Worm (Caenorhabditis elegans): Measurements from ENCODE around the gene ippk-1.
A peak's percentile ranks its signal among the peaks of the same experiment; 100 is the strongest.

Gene ippk-1

DNA sequence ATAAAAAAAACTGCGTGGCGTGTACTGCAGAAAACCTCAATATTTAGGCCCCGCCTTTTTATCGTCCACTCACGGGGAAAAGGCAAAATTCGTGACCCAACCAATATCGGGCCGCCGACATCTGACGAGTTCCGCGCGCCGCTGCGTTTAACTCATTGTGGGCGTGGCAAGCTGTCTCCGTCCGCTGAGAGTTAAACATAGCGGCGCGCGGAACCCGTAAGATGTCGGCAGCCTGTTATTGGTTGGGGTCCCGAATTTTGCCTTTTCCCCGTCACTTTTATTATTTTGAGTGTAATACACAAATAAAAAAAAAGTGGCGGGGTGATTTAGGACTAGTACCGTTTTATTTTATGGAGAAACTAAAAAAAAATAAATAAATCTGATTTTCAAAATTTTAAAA, 33.6 kb downstream of the ippk-1 start:
- TF ChIP-seq ztf-29 (GFP tag; IDR thresholded peaks at IDR 0.05) = no peak
- 0 out of 2 replicates have a peak, but pooled peaks have one; percentile 38 for TF ChIP-seq flt-1 (GFP tag; IDR thresholded peaks at IDR 0.05)

DNA sequence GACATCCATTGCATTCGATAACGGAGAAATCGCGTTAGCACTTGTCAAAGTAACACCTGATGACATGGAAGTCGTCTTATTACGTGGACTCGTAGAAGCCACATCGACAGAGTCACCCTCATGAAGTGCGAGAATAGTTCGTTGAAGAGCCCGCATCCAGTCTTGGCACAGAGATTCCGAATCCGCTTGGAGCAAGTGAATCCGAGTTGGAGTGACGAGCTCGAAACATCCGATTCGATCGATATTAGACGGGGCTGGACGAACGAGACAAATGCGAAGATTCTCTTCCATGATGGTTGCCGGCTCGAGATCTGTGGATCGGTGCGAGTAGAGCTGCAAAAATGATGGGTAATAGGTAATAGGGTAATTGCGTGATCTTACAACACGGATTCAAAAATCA, 34.6 kb downstream of the ippk-1 start:
- TF ChIP-seq ztf-29 (GFP tag; IDR thresholded peaks at IDR 0.05) (no peak), ztf-23 (GFP tag; IDR thresholded peaks at IDR 0.05) (no peak), klf-2 (GFP tag; conservative IDR thresholded peaks at IDR 0.05) (no peak), med-1 (GFP tag; optimal IDR thresholded peaks at IDR 0.05; ENCODE audit: insufficient read depth) (no peak), cog-1 (tag; optimal IDR thresholded peaks at IDR 0.05) (no peak), T22C8.4 (GFP tag; IDR thresholded peaks at IDR 0.05) (no peak), ref-1 (GFP tag; conservative IDR thresholded peaks at IDR 0.05) (no peak), flt-1 (GFP tag; IDR thresholded peaks at IDR 0.05) (no peak), tab-1 (GFP tag; IDR thresholded peaks at IDR 0.05) (no peak)

DNA sequence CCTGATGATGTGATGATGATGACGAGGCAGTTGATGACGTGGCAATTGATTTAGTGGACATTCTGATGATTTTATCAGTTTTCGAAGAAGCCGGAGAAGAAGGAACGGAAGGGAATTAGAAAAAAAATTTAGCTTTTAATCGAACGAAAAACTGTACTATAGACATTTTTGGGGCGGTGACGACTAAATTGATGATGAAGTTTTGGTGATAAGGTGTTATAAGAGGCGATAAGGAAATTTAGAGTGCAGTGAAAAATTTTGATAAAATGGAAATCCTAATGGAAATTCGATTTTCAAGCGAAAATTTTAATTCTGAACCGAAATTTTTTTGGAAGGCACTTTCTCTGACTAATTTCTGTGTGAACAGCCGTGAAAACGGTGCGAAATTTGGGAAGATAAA, 37.3 kb downstream of the ippk-1 start:
- no peak for TF ChIP-seq flt-1 (GFP tag; IDR thresholded peaks at IDR 0.05)
- no peak for TF ChIP-seq klf-2 (GFP tag; conservative IDR thresholded peaks at IDR 0.05)
- no peak for TF ChIP-seq ztf-23 (GFP tag; IDR thresholded peaks at IDR 0.05)
- no peak for TF ChIP-seq cog-1 (tag; optimal IDR thresholded peaks at IDR 0.05)
- TF ChIP-seq med-1 (GFP tag; optimal IDR thresholded peaks at IDR 0.05; ENCODE audit: insufficient read depth) = no peak
- no peak for TF ChIP-seq tab-1 (GFP tag; IDR thresholded peaks at IDR 0.05)

DNA sequence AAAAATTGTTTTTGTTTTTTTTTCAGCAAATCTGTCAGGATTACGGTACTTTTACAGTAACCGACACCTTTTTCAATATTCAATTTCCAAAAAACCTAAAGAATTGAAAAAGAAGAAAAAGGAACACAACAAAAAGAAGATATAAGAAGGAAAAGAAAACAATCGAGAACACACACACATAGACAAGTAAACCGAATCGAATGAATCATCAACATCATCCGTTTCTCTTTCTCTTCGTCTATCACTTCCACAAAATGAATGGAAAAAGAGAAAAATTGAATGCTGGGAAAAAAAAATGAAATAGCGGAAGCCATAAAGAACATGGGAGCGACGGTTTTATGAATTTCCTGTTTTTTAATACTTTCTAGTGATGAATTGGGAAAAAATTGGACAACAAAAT, 38.7 kb downstream of the ippk-1 start:
- TF ChIP-seq ztf-29 (GFP tag; IDR thresholded peaks at IDR 0.05) (no peak), flt-1 (GFP tag; IDR thresholded peaks at IDR 0.05) (no peak), T22C8.4 (GFP tag; IDR thresholded peaks at IDR 0.05) (no peak), ztf-23 (GFP tag; IDR thresholded peaks at IDR 0.05) (no peak), ref-1 (GFP tag; conservative IDR thresholded peaks at IDR 0.05) (no peak), klf-2 (GFP tag; conservative IDR thresholded peaks at IDR 0.05) (no peak), med-1 (GFP tag; optimal IDR thresholded peaks at IDR 0.05; ENCODE audit: insufficient read depth) (no peak)

DNA sequence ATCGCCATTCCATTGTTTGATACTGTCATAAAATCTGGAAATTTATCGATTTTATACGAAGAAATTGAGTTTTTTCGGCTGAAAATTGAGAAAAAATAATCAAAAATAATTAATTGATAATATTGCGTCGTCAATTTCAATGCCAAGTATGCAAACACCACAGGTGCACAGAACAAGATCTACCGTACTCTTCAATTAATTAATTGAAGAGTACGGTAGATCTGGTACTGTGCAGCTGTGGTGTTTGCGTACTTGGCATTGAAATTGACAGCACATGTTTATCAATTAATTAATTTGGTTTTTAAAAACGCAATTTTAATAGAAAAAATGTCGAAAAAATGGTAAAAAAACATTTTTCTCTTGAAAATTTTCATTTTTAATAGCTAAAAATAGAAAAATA, 46.1 kb downstream of the ippk-1 start, which contains the start of gene cnt-1:
Gene cnt-1, minus strand, starts transcription at position 36 of the 400 bp plus-strand sequence.
- TF ChIP-seq ref-1 (GFP tag; conservative IDR thresholded peaks at IDR 0.05) (no peak), T22C8.4 (GFP tag; IDR thresholded peaks at IDR 0.05) (no peak), klf-2 (GFP tag; conservative IDR thresholded peaks at IDR 0.05) (no peak), ztf-23 (GFP tag; IDR thresholded peaks at IDR 0.05) (no peak), ztf-29 (GFP tag; IDR thresholded peaks at IDR 0.05) (no peak), med-1 (GFP tag; optimal IDR thresholded peaks at IDR 0.05; ENCODE audit: insufficient read depth) (no peak), flt-1 (GFP tag; IDR thresholded peaks at IDR 0.05) (no peak), cog-1 (tag; optimal IDR thresholded peaks at IDR 0.05) (no peak), tab-1 (GFP tag; IDR thresholded peaks at IDR 0.05) (no peak)

DNA sequence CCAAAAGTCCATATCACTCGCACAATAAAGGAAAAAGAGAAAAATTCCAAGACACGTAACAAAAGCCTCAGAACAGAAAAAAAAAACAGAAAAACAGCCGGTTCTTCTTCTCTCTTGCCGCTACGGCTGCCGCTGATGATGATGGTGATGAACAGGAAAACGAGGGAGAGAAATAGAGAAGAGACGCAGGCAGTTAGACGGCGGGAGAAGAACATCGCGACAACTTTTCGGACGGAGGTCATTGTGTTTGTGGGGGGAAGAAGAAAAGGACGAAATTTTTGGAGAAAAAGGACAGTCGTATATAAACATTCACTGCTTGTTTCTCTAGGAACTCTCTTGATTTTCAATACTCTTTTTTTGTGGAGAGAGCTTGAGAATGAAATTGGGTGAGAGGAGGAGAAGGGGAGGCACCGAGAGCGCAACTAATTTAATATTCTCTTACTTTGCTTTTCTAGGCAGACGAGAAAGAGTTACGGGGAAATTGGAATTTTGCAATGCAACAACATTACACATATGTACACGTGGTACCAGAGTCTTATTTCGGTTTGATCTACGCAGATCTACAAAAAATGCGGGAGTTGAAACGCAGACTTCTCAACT, 47.0 kb downstream of the ippk-1 start:
- TF ChIP-seq ref-1 (GFP tag; conservative IDR thresholded peaks at IDR 0.05) (no peak), cog-1 (tag; optimal IDR thresholded peaks at IDR 0.05) (peak; percentile 10), med-1 (GFP tag; optimal IDR thresholded peaks at IDR 0.05; ENCODE audit: insufficient read depth) (no peak)

DNA sequence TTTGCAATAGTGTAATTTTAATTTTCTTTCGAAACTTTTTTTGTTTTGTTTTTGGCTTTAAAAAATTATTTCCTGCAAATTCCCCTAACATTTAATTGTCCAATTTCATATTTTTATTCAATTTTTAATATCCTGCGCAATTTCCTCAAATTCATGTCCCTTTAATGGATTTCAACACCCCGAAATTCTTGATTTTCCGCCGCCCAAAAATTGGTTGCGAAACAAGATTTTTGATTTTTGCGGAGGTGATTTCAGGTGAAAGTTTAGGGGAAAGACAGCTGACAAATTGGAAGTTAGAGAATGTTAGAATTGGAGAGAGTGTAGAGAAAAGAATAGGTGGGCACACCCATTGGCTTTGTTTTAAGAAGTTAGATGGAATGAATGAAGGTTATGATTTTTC, 52.3 kb downstream of the ippk-1 start:
- TF ChIP-seq ref-1 (GFP tag; conservative IDR thresholded peaks at IDR 0.05) = no peak
- TF ChIP-seq flt-1 (GFP tag; IDR thresholded peaks at IDR 0.05) = no peak
- no peak for TF ChIP-seq ztf-23 (GFP tag; IDR thresholded peaks at IDR 0.05)
- no peak for TF ChIP-seq tab-1 (GFP tag; IDR thresholded peaks at IDR 0.05)
- no peak for TF ChIP-seq ztf-29 (GFP tag; IDR thresholded peaks at IDR 0.05)
- no peak for TF ChIP-seq T22C8.4 (GFP tag; IDR thresholded peaks at IDR 0.05)
- TF ChIP-seq med-1 (GFP tag; optimal IDR thresholded peaks at IDR 0.05; ENCODE audit: insufficient read depth) = no peak
- TF ChIP-seq klf-2 (GFP tag; conservative IDR thresholded peaks at IDR 0.05) = no peak
- TF ChIP-seq cog-1 (tag; optimal IDR thresholded peaks at IDR 0.05) = no peak

DNA sequence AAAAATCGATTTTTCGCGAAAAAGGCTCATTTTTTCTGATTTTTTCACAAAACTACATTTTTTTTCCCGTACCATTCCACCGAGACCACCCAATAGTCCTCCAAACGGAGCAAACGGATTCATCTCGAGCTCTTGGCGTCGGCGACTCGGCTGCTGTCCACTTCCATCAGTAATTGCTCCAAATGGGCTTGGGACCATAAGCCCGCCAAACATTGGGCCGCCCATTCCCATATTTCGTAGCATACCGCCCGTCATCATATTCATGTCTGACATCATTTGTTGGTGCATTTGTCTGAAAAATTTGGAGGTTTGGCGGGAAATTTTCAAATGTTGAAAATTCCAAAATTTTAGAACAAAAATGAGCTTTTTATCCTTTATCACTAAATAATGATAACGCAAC, 56.0 kb downstream of the ippk-1 start:
- no peak for TF ChIP-seq ref-1 (GFP tag; conservative IDR thresholded peaks at IDR 0.05)

Measured in whole organism, midembryonic.